Fruit fly (Drosophila melanogaster): Measurements from ENCODE around the gene CG8997.

Gene CG8997

dm6 chr2L:13878801-13879200, 33.7 kb upstream of the CG8997 start (continued):
- TF ChIP-seq Sry-δ (GFP tag; optimal IDR thresholded peaks at IDR 0.05) (no peak), knrl (GFP tag; IDR thresholded peaks at IDR 0.05; ENCODE audit: partially characterized antibody) (peak; percentile 39; the same call in 2 of the 3 replicates), CG6272 (GFP tag; IDR thresholded peaks at IDR 0.05) (no peak; the same call in 1 of the 2 replicates), CG30403 (GFP tag; optimal IDR thresholded peaks at IDR 0.05) (no peak), zen2 (GFP tag; IDR thresholded peaks at IDR 0.05; ENCODE audit: partially characterized antibody) (peak; percentile 15; the same call in 1 of the 3 replicates), Abd-B (GFP tag; optimal IDR thresholded peaks at IDR 0.05) (no peak), CG4730 (GFP tag; IDR thresholded peaks at IDR 0.05) (no peak), sob (GFP tag; IDR thresholded peaks at IDR 0.05) (peak; percentile 51; the same call in 1 of the 2 replicates), sima (GFP tag; optimal IDR thresholded peaks at IDR 0.05) (no peak), stwl (tag; optimal IDR thresholded peaks at IDR 0.05) (peak; percentile 4), tin (GFP tag; optimal IDR thresholded peaks at IDR 0.05) (no peak), CG17361 (GFP tag; IDR thresholded peaks at IDR 0.05) (no peak; the same call in 2 of the 3 replicates), Hey (tag; optimal IDR thresholded peaks at IDR 0.05) (no peak), tgo (GFP tag; IDR thresholded peaks at IDR 0.05) (no peak), CG4854 (GFP tag; optimal IDR thresholded peaks at IDR 0.05) (peak; percentile 52), HHEX (GFP tag; optimal IDR thresholded peaks at IDR 0.05) (peak; percentile 60), en (GFP tag; optimal IDR thresholded peaks at IDR 0.05) (no peak), unc-4 (GFP tag; IDR thresholded peaks at IDR 0.05; ENCODE audit: partially characterized antibody) (peak; percentile 23; the same call in 1 of the 2 replicates), Vsx1 (GFP tag; optimal IDR thresholded peaks at IDR 0.05) (no peak), al (GFP tag; IDR thresholded peaks at IDR 0.05) (no peak), CG9215 (GFP tag; IDR thresholded peaks at IDR 0.05) (no peak), cad (GFP tag; optimal IDR thresholded peaks at IDR 0.05) (no peak), CG18599 (GFP tag; optimal IDR thresholded peaks at IDR 0.05) (no peak), CG11398 (GFP tag; optimal IDR thresholded peaks at IDR 0.05) (peak; percentile 19), CG2202 (tag; optimal IDR thresholded peaks at IDR 0.05) (no peak), ttk (GFP tag; IDR thresholded peaks at IDR 0.05) (peak; percentile 44; the same call in 1 of the 2 replicates), lov (optimal IDR thresholded peaks at IDR 0.05) (no peak), lov (GFP tag; IDR thresholded peaks at IDR 0.05) (no peak), CG1602 (GFP tag; optimal IDR thresholded peaks at IDR 0.05) (no peak), CG10654 (GFP tag; optimal IDR thresholded peaks at IDR 0.05) (no peak), ranshi (GFP tag; IDR thresholded peaks at IDR 0.05) (no peak; the same call in 1 of the 2 replicates), Hmx (GFP tag; optimal IDR thresholded peaks at IDR 0.05) (no peak), cas (GFP tag; IDR thresholded peaks at IDR 0.05) (no peak), kah (GFP tag; optimal IDR thresholded peaks at IDR 0.05) (no peak), CG11560 (tag; IDR thresholded peaks at IDR 0.05) (no peak), CG12769 (tag; optimal IDR thresholded peaks at IDR 0.05) (peak; percentile 58), mirr (GFP tag; optimal IDR thresholded peaks at IDR 0.05) (peak; percentile 51), CG5953 (GFP tag; IDR thresholded peaks at IDR 0.05) (no peak), gfzf (GFP tag; optimal IDR thresholded peaks at IDR 0.05) (no peak), CG4820 (GFP tag; optimal IDR thresholded peaks at IDR 0.05) (no peak), CG17612 (GFP tag; IDR thresholded peaks at IDR 0.05) (no peak), CG12104 (GFP tag; optimal IDR thresholded peaks at IDR 0.05) (no peak), CrebB (tag; optimal IDR thresholded peaks at IDR 0.05) (peak; percentile 18), disco-r (GFP tag; optimal IDR thresholded peaks at IDR 0.05) (no peak), Fer3 (tag; optimal IDR thresholded peaks at IDR 0.05) (peak; percentile 15), Myb (GFP tag; optimal IDR thresholded peaks at IDR 0.05) (no peak), croc (GFP tag; conservative IDR thresholded peaks at IDR 0.05) (no peak), CG12299 (tag; optimal IDR thresholded peaks at IDR 0.05) (no peak), Spps (tag; optimal IDR thresholded peaks at IDR 0.05) (no peak), hb (GFP tag; IDR thresholded peaks at IDR 0.05; ENCODE audit: partially characterized antibody) (no peak), CG2678 (tag; optimal IDR thresholded peaks at IDR 0.05) (no peak), cg (GFP tag; optimal IDR thresholded peaks at IDR 0.05) (no peak)
